Worm (Caenorhabditis elegans): ENCODE data around the gene Y73F4A.2.

Gene Y73F4A.2

DNA sequence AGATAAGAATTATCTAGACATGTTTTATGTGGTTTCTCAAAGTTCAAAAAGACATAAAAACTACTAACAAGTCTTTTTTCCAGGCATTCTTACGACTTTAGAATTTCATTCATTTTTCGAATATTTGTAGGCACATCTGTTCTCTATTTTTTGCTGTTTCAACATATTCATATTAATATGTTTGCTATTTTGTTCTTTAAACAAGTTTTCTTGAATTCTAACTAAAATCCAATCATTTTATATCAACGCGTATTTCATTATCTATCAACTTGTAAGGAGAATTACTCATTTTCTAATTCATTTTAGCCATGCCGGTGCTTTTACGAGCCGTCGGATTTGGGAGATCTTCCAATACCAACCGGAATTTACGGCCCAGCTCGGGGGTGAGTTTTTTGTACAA lies 38.9 kb upstream of the Y73F4A.2 start, which contains the start of gene twk-8:
twk-8 (plus strand) TSS at position 301 of the 400 bp plus-strand sequence.
- TF ChIP-seq pax-3 (tag; optimal IDR thresholded peaks at IDR 0.05): no peak

ce11 chrIV:9080201-9080600 lies 37.1 kb upstream of the Y73F4A.2 start:
- peak in 1 of 2 experiments; percentile 3 for TF ChIP-seq lin-35 (GFP tag; optimal IDR thresholded peaks at IDR 0.05)
- no peak for TF ChIP-seq pag-3 (tag; optimal IDR thresholded peaks at IDR 0.05; ENCODE audit: borderline replicate concordance, insufficient read depth)
- peak; percentile 70 for TF ChIP-seq nhr-71 (tag; optimal IDR thresholded peaks at IDR 0.05)
- TF ChIP-seq dpl-1 (GFP tag; optimal IDR thresholded peaks at IDR 0.05): no peak
- TF ChIP-seq ets-5 (GFP tag; IDR thresholded peaks at IDR 0.05): no peak
- peak in 1 of 2 experiments; percentile 15 for TF ChIP-seq efl-1 (optimal IDR thresholded peaks at IDR 0.05)
- peak in 1 of 2 experiments; percentile 45 for TF ChIP-seq efl-1 (GFP tag; optimal IDR thresholded peaks at IDR 0.05 in 1 of 2)
- TF ChIP-seq lsy-2 (tag; optimal IDR thresholded peaks at IDR 0.05): peak in 1 of 2 experiments; percentile 31
- peak; percentile 73 for TF ChIP-seq unc-130 (tag; optimal IDR thresholded peaks at IDR 0.05)
- peak; percentile 72 for TF ChIP-seq rnt-1 (tag; optimal IDR thresholded peaks at IDR 0.05)
- peak; percentile 11 for TF ChIP-seq nhr-20 (tag; optimal IDR thresholded peaks at IDR 0.05)
- peak; percentile 44 for TF ChIP-seq snu-23 (GFP tag; optimal IDR thresholded peaks at IDR 0.05)
- TF ChIP-seq nhr-19 (GFP tag; conservative IDR thresholded peaks at IDR 0.05): peak; percentile 25; the same call in 1 of the 2 replicates
- TF ChIP-seq lin-14 (GFP tag; optimal IDR thresholded peaks at IDR 0.05): peak; percentile 78

- TF ChIP-seq ztf-4 (tag; optimal IDR thresholded peaks at IDR 0.05) (no peak), dsc-1 (tag; optimal IDR thresholded peaks at IDR 0.05) (peak; percentile 12), rnt-1 (tag; optimal IDR thresholded peaks at IDR 0.05) (peak; percentile 78), nhr-76 (tag; optimal IDR thresholded peaks at IDR 0.05) (no peak), ces-1 (GFP tag; optimal IDR thresholded peaks at IDR 0.05) (no peak), snu-23 (GFP tag; optimal IDR thresholded peaks at IDR 0.05) (peak; percentile 20), C34B4.2 (tag; optimal IDR thresholded peaks at IDR 0.05) (no peak), ets-5 (GFP tag; IDR thresholded peaks at IDR 0.05) (no peak), efl-3 (GFP tag; optimal IDR thresholded peaks at IDR 0.05) (no peak), pax-3 (tag; optimal IDR thresholded peaks at IDR 0.05) (no peak), isw-1 (GFP tag; IDR thresholded peaks at IDR 0.05) (no peak), elt-2 (tag; optimal IDR thresholded peaks at IDR 0.05) (no peak), unc-86 (tag; optimal IDR thresholded peaks at IDR 0.05) (no peak), efl-1 (optimal IDR thresholded peaks at IDR 0.05) (peak in 1 of 2 experiments; percentile 9), efl-1 (GFP tag; optimal IDR thresholded peaks at IDR 0.05 in 1 of 2) (no peak), egl-27 (tag; optimal IDR thresholded peaks at IDR 0.05) (no peak), C04F5.9 (tag; optimal IDR thresholded peaks at IDR 0.05) (no peak), aha-1 (tag; optimal IDR thresholded peaks at IDR 0.05) (no peak), lin-39 (tag; optimal IDR thresholded peaks at IDR 0.05) (no peak), mab-9 (GFP tag; IDR thresholded peaks at IDR 0.05) (no peak), xbp-1 (tag; optimal IDR thresholded peaks at IDR 0.05) (no peak), pqm-1 (tag; optimal IDR thresholded peaks at IDR 0.05) (no peak), ama-1 (optimal IDR thresholded peaks at IDR 0.05) (no peak), blmp-1 (tag; optimal IDR thresholded peaks at IDR 0.05) (no peak), hlh-4 (tag; optimal IDR thresholded peaks at IDR 0.05) (no peak), nhr-19 (GFP tag; conservative IDR thresholded peaks at IDR 0.05) (peak; percentile 18; the same call in 1 of the 2 replicates), unc-130 (tag; optimal IDR thresholded peaks at IDR 0.05) (peak; percentile 19), mdl-1 (tag; optimal IDR thresholded peaks at IDR 0.05) (no peak), nhr-71 (tag; optimal IDR thresholded peaks at IDR 0.05) (peak; percentile 57), swsn-7 (tag; optimal IDR thresholded peaks at IDR 0.05) (no peak), lin-14 (GFP tag; optimal IDR thresholded peaks at IDR 0.05) (peak; percentile 24)
Measured at ce11 chrIV:9079330-9079729, 36.2 kb upstream of the Y73F4A.2 start.

- TF ChIP-seq dpl-1 (GFP tag; optimal IDR thresholded peaks at IDR 0.05): peak in 1 of 3 experiments; percentile 14
- no peak for TF ChIP-seq ztf-4 (tag; optimal IDR thresholded peaks at IDR 0.05)
- no peak for TF ChIP-seq efl-1 (optimal IDR thresholded peaks at IDR 0.05)
- TF ChIP-seq efl-1 (GFP tag; optimal IDR thresholded peaks at IDR 0.05 in 1 of 2): peak; percentile 3 to 88
- TF ChIP-seq elt-2 (tag; optimal IDR thresholded peaks at IDR 0.05): no peak
Measured at ce11 chrIV:9078469-9078868, 35.3 kb upstream of the Y73F4A.2 start, which contains the start of gene mans-4. Gene mans-4 (minus strand): TSS chrIV:9078569.
